Fruit fly (Drosophila melanogaster) whole organism, embryonic: ENCODE results near the gene CG43088.

Source experiments
- BEAF-32 ChIP-seq: fragments of 200-800 bp; sonication (Bioruptor generic); optimal IDR thresholded peaks from 3 replicates; lab custom pipeline; 2017; ENCODE audit warnings: missing biosample characterization, missing genetic modification characterization, mild to moderate bottlenecking, moderate library complexity, missing genetic modification reagents
- BtbVII ChIP-seq: fragments of 200-800 bp; sonication (Bioruptor generic); optimal IDR thresholded peaks from 3 replicates; lab custom pipeline; 2017; ENCODE audit warnings: missing biosample characterization, mild to moderate bottlenecking, missing genetic modification characterization
- CG10147 ChIP-seq: fragments of 200-800 bp; sonication (Bioruptor generic); optimal IDR thresholded peaks from 2 replicates; lab custom pipeline; 2019; ENCODE audit warnings: missing biosample characterization, mild to moderate bottlenecking, missing genetic modification characterization, moderate library complexity
- CG11456 ChIP-seq: fragments of 200-800 bp; sonication (Bioruptor generic); IDR thresholded peaks from 3 replicates; pipeline ENCODE4 v1.3.6; 2022; ENCODE audit warnings: missing biosample characterization, missing genetic modification characterization
- CG12659 ChIP-seq: fragments of 200-800 bp; sonication (Bioruptor generic); optimal IDR thresholded peaks from 3 replicates; lab custom pipeline; 2017; ENCODE audit warnings: mild to moderate bottlenecking, missing biosample characterization, missing genetic modification reagents, missing genetic modification characterization
- CG14965 ChIP-seq: fragments of 200-800 bp; sonication (Bioruptor generic); optimal IDR thresholded peaks from 2 replicates; lab custom pipeline; 2016; ENCODE audit warnings: missing biosample characterization, missing genetic modification characterization, borderline replicate concordance
- CG15269 ChIP-seq: fragments of 200-800 bp; sonication (Bioruptor generic); optimal IDR thresholded peaks from 2 replicates; lab custom pipeline; 2018; ENCODE audit warnings: missing biosample characterization, mild to moderate bottlenecking, missing genetic modification characterization, moderate library complexity
- CG17385 ChIP-seq: fragments of 200-800 bp; sonication (Bioruptor generic); optimal IDR thresholded peaks from 3 replicates; lab custom pipeline; 2018; ENCODE audit warnings: missing biosample characterization, mild to moderate bottlenecking, missing genetic modification characterization
- CG18476 ChIP-seq: fragments of 200-800 bp; sonication (Bioruptor generic); optimal IDR thresholded peaks from 2 replicates; lab custom pipeline; 2016; ENCODE audit warnings: missing biosample characterization, mild to moderate bottlenecking, missing genetic modification characterization
- CG30403 ChIP-seq: fragments of 200-800 bp; sonication (Bioruptor generic); optimal IDR thresholded peaks from 3 replicates; lab custom pipeline; 2016; ENCODE audit warnings: missing biosample characterization, missing genetic modification characterization
- CG32532 ChIP-seq: fragments of 200-800 bp; sonication (Bioruptor generic); IDR thresholded peaks from 2 replicates; pipeline ENCODE4 v1.3.6; 2022; ENCODE audit warnings: missing biosample characterization, missing genetic modification characterization
- CG32772 ChIP-seq: fragments of 200-800 bp; sonication (Bioruptor generic); IDR thresholded peaks from 2 replicates; pipeline ENCODE4 v1.3.6; 2022; ENCODE audit warnings: missing biosample characterization, missing genetic modification characterization
- CG3281 ChIP-seq: fragments of 200-800 bp; sonication (Bioruptor generic); optimal IDR thresholded peaks from 3 replicates; lab custom pipeline; 2017; ENCODE audit warnings: missing biosample characterization, mild to moderate bottlenecking, missing genetic modification characterization
- CG33213 ChIP-seq: fragments of 200-800 bp; sonication (Bioruptor generic); optimal IDR thresholded peaks from 3 replicates; lab custom pipeline; 2016; ENCODE audit warnings: missing biosample characterization, missing genetic modification characterization
- CG3407 ChIP-seq: fragments of 200-800 bp; sonication (Bioruptor generic); optimal IDR thresholded peaks from 2 replicates; lab custom pipeline; 2018; ENCODE audit warnings: missing biosample characterization, mild to moderate bottlenecking, missing genetic modification characterization
- CG6854 ChIP-seq: fragments of 200-800 bp; sonication (Bioruptor generic); optimal IDR thresholded peaks from 3 replicates; lab custom pipeline; 2017; ENCODE audit warnings: missing biosample characterization, mild to moderate bottlenecking, missing genetic modification characterization
- CG8388 ChIP-seq: fragments of 200-800 bp; sonication (Bioruptor generic); optimal IDR thresholded peaks from 2 replicates; lab custom pipeline; 2019; ENCODE audit warnings: missing biosample characterization, mild to moderate bottlenecking, missing genetic modification characterization, moderate library complexity
- CG8478 ChIP-seq: fragments of >200 bp; optimal IDR thresholded peaks from 2 replicates; lab custom pipeline; 2018
- CG9609 ChIP-seq: fragments of 200-800 bp; sonication (Bioruptor generic); optimal IDR thresholded peaks from 3 replicates; lab custom pipeline; 2016; ENCODE audit warnings: missing biosample characterization, missing genetic modification characterization
- CkIIα-i1 ChIP-seq: fragments of 200-800 bp; sonication (Bioruptor generic); IDR thresholded peaks from 2 replicates; pipeline ENCODE4 v1.3.6; 2022; ENCODE audit warnings: missing biosample characterization, missing genetic modification characterization
- Dfd ChIP-seq, 2 experiments: fragments of >200 bp; optimal IDR thresholded peaks; 2 replicates each; lab custom pipeline; 2017; ENCODE audit warnings: missing biosample characterization in 2 of 2, missing genetic modification characterization in 2 of 2
- Dip3 ChIP-seq: fragments of 200-800 bp; sonication (Bioruptor generic); optimal IDR thresholded peaks from 3 replicates; lab custom pipeline; 2016; ENCODE audit warnings: missing biosample characterization, missing genetic modification characterization
- Doc2 ChIP-seq: fragments of 200-800 bp; sonication (Bioruptor generic); IDR thresholded peaks from 2 replicates; pipeline ENCODE4 v1.3.6; 2022; ENCODE audit warnings: missing biosample characterization, missing genetic modification characterization
- H15 ChIP-seq: fragments of 200-800 bp; sonication (Bioruptor generic); IDR thresholded peaks from 3 replicates; pipeline ENCODE4 v1.3.6; 2022; ENCODE audit warnings: missing biosample characterization, missing genetic modification characterization
- HmgD ChIP-seq: fragments of 200-800 bp; sonication (Bioruptor generic); optimal IDR thresholded peaks from 3 replicates; lab custom pipeline; 2016; ENCODE audit warnings: missing biosample characterization, missing genetic modification characterization
- Hr51 ChIP-seq, 2 experiments: fragments of 200-800 bp; sonication (Bioruptor generic); optimal IDR thresholded peaks; 2 replicates in 1 of 2; 3 replicates in 1 of 2; lab custom pipeline; 2016 to 2018; ENCODE audit warnings: missing biosample characterization in 2 of 2, missing genetic modification characterization in 2 of 2, mild to moderate bottlenecking in 1 of 2, moderate library complexity in 1 of 2
- NFAT ChIP-seq: fragments of 200-800 bp; sonication (Bioruptor generic); IDR thresholded peaks from 2 replicates; pipeline ENCODE4 v1.3.6; 2022; ENCODE audit warnings: missing biosample characterization, missing genetic modification characterization
- Nf-YC ChIP-seq: fragments of 200-800 bp; optimal IDR thresholded peaks from 3 replicates; lab custom pipeline; 2019; ENCODE audit warnings: missing biosample characterization, mild to moderate bottlenecking, missing genetic modification characterization, moderate library complexity
- PHDP ChIP-seq: fragments of 200-800 bp; sonication (Bioruptor generic); optimal IDR thresholded peaks from 3 replicates; lab custom pipeline; 2018; ENCODE audit warnings: missing biosample characterization, mild to moderate bottlenecking, missing genetic modification characterization, moderate library complexity
- Pdp1 ChIP-seq, 2 experiments: fragments of 200-800 bp; sonication (Bioruptor generic); optimal IDR thresholded peaks; 3 replicates each; lab custom pipeline; 2016; ENCODE audit warnings: missing biosample characterization in 2 of 2, missing genetic modification characterization in 2 of 2, mild to moderate bottlenecking in 1 of 2, moderate library complexity in 1 of 2
- Rfx ChIP-seq: fragments of 200-800 bp; sonication (Bioruptor generic); IDR thresholded peaks from 2 replicates; pipeline ENCODE4 v1.3.6; 2022; ENCODE audit warnings: missing biosample characterization, missing genetic modification characterization
- ac ChIP-seq: fragments of 200-800 bp; sonication (Bioruptor generic); optimal IDR thresholded peaks from 3 replicates; lab custom pipeline; 2017; ENCODE audit warnings: missing biosample characterization, mild to moderate bottlenecking, missing genetic modification characterization
- ash1 ChIP-seq: fragments of 200-800 bp; sonication (Bioruptor generic); optimal IDR thresholded peaks from 2 replicates; lab custom pipeline; 2018; ENCODE audit warnings: missing biosample characterization, mild to moderate bottlenecking, missing genetic modification characterization
- az2 ChIP-seq: fragments of 200-800 bp; sonication (Bioruptor generic); optimal IDR thresholded peaks from 3 replicates; lab custom pipeline; 2016; ENCODE audit warnings: missing biosample characterization, missing genetic modification characterization
- chif ChIP-seq, 2 experiments: fragments of 200-800 bp; sonication (Bioruptor generic); optimal IDR thresholded peaks; 3 replicates each; lab custom pipeline; 2016; ENCODE audit warnings: missing biosample characterization in 2 of 2, missing genetic modification characterization in 2 of 2
- chinmo ChIP-seq: fragments of 200-800 bp; sonication (Bioruptor generic); IDR thresholded peaks from 4 replicates; pipeline ENCODE4 v1.3.6; 2022; ENCODE audit warnings: missing biosample characterization, missing genetic modification characterization; ENCODE audit not compliant: partially characterized antibody
- corto ChIP-seq: fragments of 200-800 bp; sonication (Bioruptor generic); optimal IDR thresholded peaks from 2 replicates; lab custom pipeline; 2016; ENCODE audit warnings: missing biosample characterization, mild to moderate bottlenecking, missing genetic modification characterization, moderate library complexity
- fd102C ChIP-seq: fragments of 200-800 bp; sonication (Bioruptor generic); optimal IDR thresholded peaks from 2 replicates; lab custom pipeline; 2018; ENCODE audit warnings: missing biosample characterization, mild to moderate bottlenecking, missing genetic modification characterization, moderate library complexity
- gt ChIP-seq: fragments of 200-800 bp; sonication (Bioruptor generic); IDR thresholded peaks from 2 replicates; pipeline ENCODE4 v1.3.6; 2022; ENCODE audit warnings: missing biosample characterization, missing genetic modification characterization
- ken ChIP-seq: fragments of 200-800 bp; sonication (Bioruptor generic); IDR thresholded peaks from 3 replicates; pipeline ENCODE4 v1.3.6; 2022; ENCODE audit warnings: missing biosample characterization, missing genetic modification characterization
- klu ChIP-seq: fragments of 200-800 bp; sonication (Bioruptor generic); IDR thresholded peaks from 2 replicates; pipeline ENCODE4 v1.3.6; 2022; ENCODE audit warnings: missing biosample characterization, missing genetic modification characterization
- pan ChIP-seq, 4 experiments: fragments of >200 bp in 3 of 4; fragments of 200-800 bp in 1 of 4; sonication (Bioruptor generic) in 1 of 4; optimal IDR thresholded peaks in 3 of 4; IDR thresholded peaks in 1 of 4; 2 replicates each; pipeline versions ENCODE4 v1.3.6 to Lab custom; 2017 to 2022; ENCODE audit warnings: missing biosample characterization in 2 of 4, missing genetic modification characterization in 2 of 4, mixed read lengths in 1 of 4
- pzg ChIP-seq: fragments of 200-800 bp; sonication (Bioruptor generic); optimal IDR thresholded peaks from 3 replicates; lab custom pipeline; 2018; ENCODE audit warnings: missing biosample characterization, mild to moderate bottlenecking, missing genetic modification characterization, moderate library complexity
- row ChIP-seq: fragments of 200-800 bp; sonication (Bioruptor generic); IDR thresholded peaks from 3 replicates; pipeline ENCODE4 v1.3.6; 2022; ENCODE audit warnings: missing biosample characterization, missing genetic modification characterization
- so ChIP-seq: fragments of 200-800 bp; sonication (Bioruptor generic); IDR thresholded peaks from 3 replicates; pipeline ENCODE4 v1.3.6; 2022; ENCODE audit warnings: missing biosample characterization, missing genetic modification characterization
- stc ChIP-seq: fragments of 200-800 bp; sonication (Bioruptor generic); IDR thresholded peaks from 2 replicates; pipeline ENCODE4 v1.3.6; 2022; ENCODE audit warnings: missing biosample characterization, missing genetic modification characterization
- sug ChIP-seq: fragments of 200-800 bp; optimal IDR thresholded peaks from 2 replicates; lab custom pipeline; 2019; ENCODE audit warnings: missing biosample characterization, mild to moderate bottlenecking, missing genetic modification characterization, moderate library complexity
- tgo ChIP-seq: fragments of 200-800 bp; sonication (Bioruptor generic); IDR thresholded peaks from 3 replicates; pipeline ENCODE4 v1.3.6; 2022; ENCODE audit warnings: missing biosample characterization, missing genetic modification characterization
- trh ChIP-seq: fragments of 200-800 bp; sonication (Bioruptor generic); optimal IDR thresholded peaks from 2 replicates; lab custom pipeline; 2016; ENCODE audit warnings: missing biosample characterization, missing genetic modification characterization
- usp ChIP-seq: fragments of >200 bp; optimal IDR thresholded peaks from 2 replicates; lab custom pipeline; 2017; ENCODE audit warnings: missing biosample characterization, missing genetic modification characterization

Gene CG43088

DNA sequence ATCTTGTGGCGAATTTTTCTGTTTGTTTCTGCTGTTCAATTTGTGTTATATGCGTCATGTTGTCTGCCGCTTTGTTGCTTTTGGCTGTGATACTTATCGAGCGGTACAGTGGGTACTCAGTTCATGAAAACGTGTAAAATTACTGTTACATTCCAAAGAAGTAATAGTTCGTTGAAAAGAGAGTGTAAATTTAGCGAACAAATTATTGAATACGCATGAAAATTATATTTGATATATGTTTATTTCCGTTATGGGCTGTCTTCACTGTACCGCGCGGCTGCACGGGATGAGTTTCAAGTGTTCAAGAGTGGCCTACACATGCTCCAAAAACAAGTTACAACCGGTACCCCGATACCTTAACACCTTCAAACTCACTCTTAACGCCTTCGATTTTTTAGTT is 13.1 kb upstream of the CG43088 start (continued):
- TF ChIP-seq CG33213 (GFP tag; lab: Kevin White, UChicago) = peak; percentile 35
- TF ChIP-seq CG12659 = peak; percentile 50
- TF ChIP-seq stc (GFP tag; lab: Robert Waterston, UW) = peak; percentile 66
- TF ChIP-seq BEAF-32 (GFP tag; lab: Kevin White, UChicago) = no peak
- TF ChIP-seq ken (GFP tag; lab: Robert Waterston, UW) = peak; percentile 72
- TF ChIP-seq CG3407 (GFP tag; lab: Kevin White, UChicago) = peak; percentile 47
- TF ChIP-seq Pdp1 (GFP tag; optimal IDR thresholded peaks at IDR 0.05; lab: Kevin White, UChicago) = peak; percentile 52 to 68
- peak; percentile 76; the same call in 2 of the 3 replicates for TF ChIP-seq H15 (GFP tag; lab: Robert Waterston, UW)
- TF ChIP-seq Doc2 = 0 out of 2 replicates have a peak, but pooled peaks have one; percentile 23
- no peak for TF ChIP-seq HmgD (GFP tag; lab: Kevin White, UChicago)
- TF ChIP-seq CG18476 = peak; percentile 26
- TF ChIP-seq chif (GFP tag; optimal IDR thresholded peaks at IDR 0.05; lab: Kevin White, UChicago) = peak; percentile 46 to 72
- peak; percentile 53; the same call in 1 of the 3 replicates for TF ChIP-seq CG11456 (GFP tag; lab: Robert Waterston, UW)
- TF ChIP-seq Rfx (GFP tag; lab: Robert Waterston, UW) = peak; percentile 64
- peak; percentile 19 for TF ChIP-seq CG9609 (GFP tag; lab: Kevin White, UChicago)
- no peak for TF ChIP-seq pan (optimal IDR thresholded peaks at IDR 0.05; lab: Kevin White, UChicago)
- TF ChIP-seq pan (GFP tag; optimal IDR thresholded peaks at IDR 0.05 in 1 of 2, IDR thresholded peaks at IDR 0.05 in 1 of 2) = peak in 1 of 2 experiments; percentile 87
- TF ChIP-seq ash1 (GFP tag; lab: Kevin White, UChicago) = no peak
- peak; percentile 47 for TF ChIP-seq CG10147 (GFP tag; lab: Kevin White, UChicago)
- no peak for TF ChIP-seq CG14965 (GFP tag; lab: Kevin White, UChicago)
- TF ChIP-seq CG3281 (GFP tag; lab: Kevin White, UChicago) = peak; percentile 30
- peak; percentile 82 for TF ChIP-seq CG32772 (GFP tag; lab: Robert Waterston, UW)
- TF ChIP-seq trh (GFP tag; lab: Kevin White, UChicago) = no peak
- TF ChIP-seq fd102C (GFP tag; lab: Kevin White, UChicago) = no peak
- peak; percentile 17 for TF ChIP-seq BtbVII (GFP tag; lab: Kevin White, UChicago)
- TF ChIP-seq Hr51 (GFP tag; optimal IDR thresholded peaks at IDR 0.05; lab: Kevin White, UChicago) = peak in 1 of 2 experiments; percentile 86
- no peak for TF ChIP-seq klu (GFP tag; lab: Robert Waterston, UW)
- no peak for TF ChIP-seq CkIIα-i1 (GFP tag; lab: Robert Waterston, UW)
- TF ChIP-seq gt (GFP tag; lab: Robert Waterston, UW) = no peak
- TF ChIP-seq tgo (GFP tag; lab: Robert Waterston, UW) = peak; percentile 84
- TF ChIP-seq row (GFP tag; lab: Robert Waterston, UW) = peak; percentile 80
- TF ChIP-seq corto (GFP tag; lab: Kevin White, UChicago) = no peak
- no peak for TF ChIP-seq ac (GFP tag; lab: Kevin White, UChicago)
- no peak for TF ChIP-seq usp (GFP tag; lab: Kevin White, UChicago)
- peak; percentile 73 for TF ChIP-seq PHDP (tag; lab: Kevin White, UChicago)
- no peak for TF ChIP-seq NFAT (GFP tag; lab: Robert Waterston, UW)
- TF ChIP-seq CG6854 = peak; percentile 4
- no peak for TF ChIP-seq chinmo (GFP tag; lab: Robert Waterston, UW)
- no peak for TF ChIP-seq Dip3 (GFP tag; lab: Kevin White, UChicago)
- TF ChIP-seq Nf-YC (tag; lab: Kevin White, UChicago) = peak; percentile 60
- peak; percentile 66 for TF ChIP-seq CG30403 (GFP tag; lab: Kevin White, UChicago)
- TF ChIP-seq CG8478 (lab: Kevin White, UChicago) = no peak
- no peak for TF ChIP-seq pzg (GFP tag; lab: Kevin White, UChicago)
- peak; percentile 78 for TF ChIP-seq az2 (GFP tag; lab: Kevin White, UChicago)
- peak; percentile 59; the same call in 1 of the 2 replicates for TF ChIP-seq CG32532 (GFP tag; lab: Robert Waterston, UW)
- TF ChIP-seq CG15269 (tag; lab: Kevin White, UChicago) = peak; percentile 83
- no peak for TF ChIP-seq Dfd (GFP tag; optimal IDR thresholded peaks at IDR 0.05; lab: Kevin White, UChicago)
- TF ChIP-seq CG8388 (GFP tag; lab: Kevin White, UChicago) = peak; percentile 63
- peak; percentile 69 for TF ChIP-seq CG17385
- TF ChIP-seq sug (tag; lab: Kevin White, UChicago) = peak; percentile 36
- peak; percentile 71; the same call in 2 of the 3 replicates for TF ChIP-seq so (GFP tag; lab: Robert Waterston, UW)
